Fruit fly (Drosophila melanogaster): ENCODE data around the gene CG7824.

Gene CG7824

dm6 chr3R:29859763-29860162, 1.0 kb upstream of the CG7824 start (continued):
- peak; percentile 38 for TF ChIP-seq Sry-δ (GFP tag; optimal IDR thresholded peaks at IDR 0.05)
- TF ChIP-seq NK7.1 (GFP tag; optimal IDR thresholded peaks at IDR 0.05), result no peak
- peak; percentile 43; the same call in 1 of the 2 replicates for TF ChIP-seq ranshi (GFP tag; IDR thresholded peaks at IDR 0.05)
- peak; percentile 94 for TF ChIP-seq Med (GFP tag)
- no peak for TF ChIP-seq fd102C (GFP tag; optimal IDR thresholded peaks at IDR 0.05)
- TF ChIP-seq CG12299 (tag; optimal IDR thresholded peaks at IDR 0.05), result no peak
- TF ChIP-seq twi (tag; optimal IDR thresholded peaks at IDR 0.05), result peak; percentile 7
- peak; percentile 20 for TF ChIP-seq CG13123 (GFP tag; optimal IDR thresholded peaks at IDR 0.05)
- no peak for TF ChIP-seq gsb-n (tag; optimal IDR thresholded peaks at IDR 0.05)
- TF ChIP-seq CoRest (tag; optimal IDR thresholded peaks at IDR 0.05), result peak; percentile 64
- no peak for TF ChIP-seq CG10431 (GFP tag; optimal IDR thresholded peaks at IDR 0.05)
- TF ChIP-seq danr (GFP tag; IDR thresholded peaks at IDR 0.05), result no peak
- no peak for TF ChIP-seq ken (GFP tag; IDR thresholded peaks at IDR 0.05)
- TF ChIP-seq Sry-β (GFP tag; optimal IDR thresholded peaks at IDR 0.05), result no peak
- no peak for TF ChIP-seq slou (GFP tag; optimal IDR thresholded peaks at IDR 0.05)
- peak; percentile 68 for TF ChIP-seq HLH4C (GFP tag; IDR thresholded peaks at IDR 0.05; ENCODE audit: partially characterized antibody)
- no peak for TF ChIP-seq CG17568 (GFP tag; optimal IDR thresholded peaks at IDR 0.05)
- TF ChIP-seq CG10979 (tag; optimal IDR thresholded peaks at IDR 0.05), result peak; percentile 28
- TF ChIP-seq CG1792 (GFP tag; optimal IDR thresholded peaks at IDR 0.05), result no peak
- peak; percentile 42 for TF ChIP-seq pho (GFP tag; optimal IDR thresholded peaks at IDR 0.05)
- TF ChIP-seq CG14014 (GFP tag; IDR thresholded peaks at IDR 0.05), result no peak
- no peak for TF ChIP-seq Trl (optimal IDR thresholded peaks at IDR 0.05)
- TF ChIP-seq Trl (GFP tag; optimal IDR thresholded peaks at IDR 0.05), result peak; percentile 4
- no peak for TF ChIP-seq CG11398 (GFP tag; optimal IDR thresholded peaks at IDR 0.05)
- TF ChIP-seq unpg (GFP tag; optimal IDR thresholded peaks at IDR 0.05), result no peak
- TF ChIP-seq fu2 (GFP tag; optimal IDR thresholded peaks at IDR 0.05), result no peak
- TF ChIP-seq Hsf (GFP tag; optimal IDR thresholded peaks at IDR 0.05), result peak; percentile 32
- peak; percentile 73 for TF ChIP-seq CG13296 (GFP tag; optimal IDR thresholded peaks at IDR 0.05)
- TF ChIP-seq CG4404 (GFP tag; IDR thresholded peaks at IDR 0.05), result no peak
- TF ChIP-seq CG6813 (GFP tag; optimal IDR thresholded peaks at IDR 0.05), result peak; percentile 30
- TF ChIP-seq kni (GFP tag; optimal IDR thresholded peaks at IDR 0.05), result no peak
- TF ChIP-seq CG34224 (GFP tag; IDR thresholded peaks at IDR 0.05; ENCODE audit: partially characterized antibody), result peak; percentile 58
- TF ChIP-seq CG2120 (GFP tag; optimal IDR thresholded peaks at IDR 0.05), result peak; percentile 74
- TF ChIP-seq CG8944 (GFP tag; optimal IDR thresholded peaks at IDR 0.05), result no peak
- TF ChIP-seq Fer2 (tag; optimal IDR thresholded peaks at IDR 0.05), result no peak
- TF ChIP-seq psq (GFP tag; optimal IDR thresholded peaks at IDR 0.05), result no peak
- no peak for TF ChIP-seq Ets65A (GFP tag)
- TF ChIP-seq bowl (GFP tag; IDR thresholded peaks at IDR 0.05), result 0 out of 2 replicates have a peak, but pooled peaks have one; percentile 36
- TF ChIP-seq Usf (GFP tag; optimal IDR thresholded peaks at IDR 0.05), result no peak
- TF ChIP-seq CG42726 (GFP tag; IDR thresholded peaks at IDR 0.05; ENCODE audit: partially characterized antibody), result no peak
- TF ChIP-seq CG4854 (GFP tag; optimal IDR thresholded peaks at IDR 0.05), result no peak
- peak; percentile 35 for TF ChIP-seq CG1602 (GFP tag; optimal IDR thresholded peaks at IDR 0.05)
- no peak for TF ChIP-seq CG15073 (GFP tag; optimal IDR thresholded peaks at IDR 0.05)
- TF ChIP-seq wek (GFP tag; optimal IDR thresholded peaks at IDR 0.05), result peak; percentile 34
- no peak for TF ChIP-seq CG32767 (GFP tag; IDR thresholded peaks at IDR 0.05)
- TF ChIP-seq CG1529 (GFP tag; optimal IDR thresholded peaks at IDR 0.05), result no peak
- peak; percentile 22; the same call in 1 of the 2 replicates for TF ChIP-seq HLH3B (GFP tag; IDR thresholded peaks at IDR 0.05)
- peak; percentile 56 for TF ChIP-seq CG2712 (tag; optimal IDR thresholded peaks at IDR 0.05)
- TF ChIP-seq CG4424 (GFP tag; optimal IDR thresholded peaks at IDR 0.05), result peak; percentile 27
- no peak for TF ChIP-seq CG31365 (tag; optimal IDR thresholded peaks at IDR 0.05)
- no peak for TF ChIP-seq Antp (GFP tag; optimal IDR thresholded peaks at IDR 0.05)
- TF ChIP-seq CG7987 (GFP tag; optimal IDR thresholded peaks at IDR 0.05), result peak; percentile 52
